Fruit fly (Drosophila melanogaster): ENCODE measurements around the gene CG6244.

Gene CG6244

dm6 chr3L:15825493-15826209 lies 17.5 kb downstream of the CG6244 start (continued):
- 0 out of 3 replicates have a peak, but pooled peaks have one; percentile 8 for TF ChIP-seq ken (GFP tag; IDR thresholded peaks at IDR 0.05)
- TF ChIP-seq Scr (GFP tag; IDR thresholded peaks at IDR 0.05; ENCODE audit: partially characterized antibody), result no peak
- TF ChIP-seq Max (GFP tag; optimal IDR thresholded peaks at IDR 0.05), result no peak
- TF ChIP-seq chm (GFP tag; IDR thresholded peaks at IDR 0.05), result peak; percentile 36; the same call in 1 of the 2 replicates
- no peak for TF ChIP-seq CG12236 (GFP tag; optimal IDR thresholded peaks at IDR 0.05)
- no peak for TF ChIP-seq gfzf (GFP tag; optimal IDR thresholded peaks at IDR 0.05)
- TF ChIP-seq CG14710 (tag; optimal IDR thresholded peaks at IDR 0.05), result no peak
- no peak for TF ChIP-seq knrl (GFP tag; IDR thresholded peaks at IDR 0.05; ENCODE audit: partially characterized antibody)
- TF ChIP-seq MBD-R2 (GFP tag; IDR thresholded peaks at IDR 0.05), result no peak
- TF ChIP-seq cwo (GFP tag; optimal IDR thresholded peaks at IDR 0.05), result peak; percentile 16
- peak; percentile 16; the same call in 1 of the 2 replicates for TF ChIP-seq E2f2 (GFP tag; IDR thresholded peaks at IDR 0.05)
- peak; percentile 43 for TF ChIP-seq CG12299 (tag; optimal IDR thresholded peaks at IDR 0.05)
- peak; percentile 19; the same call in 1 of the 2 replicates for TF ChIP-seq CG14441 (GFP tag; IDR thresholded peaks at IDR 0.05)
- TF ChIP-seq CG10366 (GFP tag; IDR thresholded peaks at IDR 0.05), result no peak
- TF ChIP-seq B-H1 (GFP tag; IDR thresholded peaks at IDR 0.05), result peak; percentile 18; the same call in 1 of the 3 replicates
- TF ChIP-seq CG16863 (GFP tag; optimal IDR thresholded peaks at IDR 0.05), result no peak
- TF ChIP-seq dysf (GFP tag; IDR thresholded peaks at IDR 0.05), result no peak; the same call in 2 of the 3 replicates
- peak in 1 of 2 experiments; percentile 13 for TF ChIP-seq dpn (GFP tag; optimal IDR thresholded peaks at IDR 0.05)
- TF ChIP-seq CG31441 (GFP tag; IDR thresholded peaks at IDR 0.05), result no peak
- no peak for TF ChIP-seq fru (optimal IDR thresholded peaks at IDR 0.05)
- no peak for TF ChIP-seq H2.0 (GFP tag; IDR thresholded peaks at IDR 0.05)
- no peak for TF ChIP-seq lov (optimal IDR thresholded peaks at IDR 0.05)
- no peak for TF ChIP-seq lov (GFP tag; IDR thresholded peaks at IDR 0.05)
- TF ChIP-seq chinmo (GFP tag; IDR thresholded peaks at IDR 0.05; ENCODE audit: partially characterized antibody), result peak; percentile 77; the same call in 3 of the 4 replicates
- TF ChIP-seq CG5180 (GFP tag; optimal IDR thresholded peaks at IDR 0.05), result no peak
- peak; percentile 62; the same call in 1 of the 2 replicates for TF ChIP-seq CG14014 (GFP tag; IDR thresholded peaks at IDR 0.05)
- no peak; the same call in 1 of the 2 replicates for TF ChIP-seq CG17328 (GFP tag; IDR thresholded peaks at IDR 0.05)
- no peak for TF ChIP-seq CG13624 (GFP tag; optimal IDR thresholded peaks at IDR 0.05)
- TF ChIP-seq CG4404 (GFP tag; IDR thresholded peaks at IDR 0.05), result no peak
- TF ChIP-seq CG2199 (GFP tag; IDR thresholded peaks at IDR 0.05), result no peak
- no peak for TF ChIP-seq run (tag; optimal IDR thresholded peaks at IDR 0.05)
- TF ChIP-seq MESR4 (GFP tag; optimal IDR thresholded peaks at IDR 0.05), result no peak
- TF ChIP-seq mld (GFP tag; IDR thresholded peaks at IDR 0.05; ENCODE audit: partially characterized antibody), result no peak
- peak; percentile 32 for TF ChIP-seq odd (GFP tag; optimal IDR thresholded peaks at IDR 0.05)
- peak; percentile 52 for TF ChIP-seq wek (GFP tag; optimal IDR thresholded peaks at IDR 0.05)
- peak; percentile 57 for TF ChIP-seq HmgZ (tag; optimal IDR thresholded peaks at IDR 0.05)
- TF ChIP-seq chif (GFP tag; optimal IDR thresholded peaks at IDR 0.05), result no peak
- peak; percentile 55; the same call in 1 of the 2 replicates for TF ChIP-seq ara (GFP tag; IDR thresholded peaks at IDR 0.05)
- TF ChIP-seq dan (GFP tag; IDR thresholded peaks at IDR 0.05), result no peak
- TF ChIP-seq ind (GFP tag; optimal IDR thresholded peaks at IDR 0.05), result no peak
- TF ChIP-seq Neu2 (GFP tag; optimal IDR thresholded peaks at IDR 0.05; ENCODE audit: borderline replicate concordance), result no peak
- TF ChIP-seq Nf-YC (tag; optimal IDR thresholded peaks at IDR 0.05), result peak; percentile 36
- TF ChIP-seq CG5245 (GFP tag; optimal IDR thresholded peaks at IDR 0.05), result no peak
- no peak for TF ChIP-seq CG14050 (GFP tag; IDR thresholded peaks at IDR 0.05)
- no peak for TF ChIP-seq NK7.1 (GFP tag; optimal IDR thresholded peaks at IDR 0.05)
- TF ChIP-seq CG31388 (GFP tag; optimal IDR thresholded peaks at IDR 0.05), result no peak
- no peak for TF ChIP-seq Doc2 (GFP tag; IDR thresholded peaks at IDR 0.05)
- TF ChIP-seq CHES-1-like (GFP tag; optimal IDR thresholded peaks at IDR 0.05), result no peak
- no peak for TF ChIP-seq fu2 (GFP tag; optimal IDR thresholded peaks at IDR 0.05)
- no peak for TF ChIP-seq D19A (tag; optimal IDR thresholded peaks at IDR 0.05)

All from whole organism, embryonic.